Worm (Caenorhabditis elegans) whole organism, L1 larva: ENCODE data around the gene srv-8.
A peak's percentile ranks its signal among the peaks of the same experiment; 100 is the strongest.

Experiments used
- C16A3.4 ChIP-seq: fragments of 150-350 bp; optimal IDR thresholded peaks from 2 replicates; lab custom pipeline; 2014; ENCODE audit warnings: missing biosample characterization, missing genetic modification characterization
- C34B4.2 ChIP-seq: sonication (generic microtip); optimal IDR thresholded peaks from 2 replicates; lab custom pipeline; 2017; ENCODE audit warnings: mild to moderate bottlenecking, missing genetic modification characterization, missing compliant biosample characterization
- aha-1 ChIP-seq: fragments of 150-350 bp; optimal IDR thresholded peaks from 2 replicates; lab custom pipeline; 2014; ENCODE audit warnings: missing biosample characterization, missing genetic modification characterization
- alr-1 ChIP-seq: fragments of 200-800 bp; sonication (Bioruptor generic); optimal IDR thresholded peaks from 2 replicates; lab custom pipeline; 2018; ENCODE audit warnings: borderline replicate concordance, mild to moderate bottlenecking, missing genetic modification characterization, missing compliant biosample characterization
- aly-2 ChIP-seq: fragments of 150-350 bp; optimal IDR thresholded peaks from 2 replicates; lab custom pipeline; 2014; ENCODE audit warnings: missing biosample characterization, missing genetic modification characterization
- ceh-63 ChIP-seq: fragments of 200-800 bp; sonication (Bioruptor generic); optimal IDR thresholded peaks from 2 replicates; lab custom pipeline; 2018; ENCODE audit warnings: mild to moderate bottlenecking, missing genetic modification characterization, missing compliant biosample characterization
- ceh-82 ChIP-seq, 3 experiments: fragments of 150-350 bp in 1 of 3; sonication (generic microtip) in 2 of 3; optimal IDR thresholded peaks; 2 replicates each; lab custom pipeline; 2014 to 2017; ENCODE audit warnings: missing biosample characterization in 3 of 3, missing genetic modification characterization in 3 of 3
- ceh-88 ChIP-seq: fragments of 200-800 bp; sonication (Bioruptor generic); IDR thresholded peaks from 2 replicates; pipeline ENCODE4 v1.3.6; 2022; ENCODE audit warnings: missing genetic modification characterization, missing compliant biosample characterization
- ceh-90 ChIP-seq: sonication (generic microtip); optimal IDR thresholded peaks from 2 replicates; lab custom pipeline; 2016; ENCODE audit warnings: missing genetic modification characterization, missing compliant biosample characterization
- dsc-1 ChIP-seq: sonication (generic microtip); optimal IDR thresholded peaks from 2 replicates; lab custom pipeline; 2016; ENCODE audit warnings: mild to moderate bottlenecking, missing genetic modification characterization, missing compliant biosample characterization
- efl-3 ChIP-seq: fragments of 200-800 bp; sonication (Bioruptor generic); optimal IDR thresholded peaks from 2 replicates; lab custom pipeline; 2018; ENCODE audit warnings: mild to moderate bottlenecking, missing genetic modification characterization, missing compliant biosample characterization
- egl-13 ChIP-seq: sonication (generic microtip); optimal IDR thresholded peaks from 2 replicates; lab custom pipeline; 2016; ENCODE audit warnings: missing genotype, missing genetic modification reagents, missing genetic modification characterization, missing compliant biosample characterization
- egl-27 ChIP-seq, 2 experiments: fragments of 150-350 bp in 1 of 2; sonication (generic microtip); optimal IDR thresholded peaks; 3 replicates each; lab custom pipeline; 2017 to 2018; ENCODE audit warnings: missing biosample characterization in 2 of 2, missing genetic modification characterization in 2 of 2, missing genetic modification reagents in 2 of 2
- elt-2 ChIP-seq: sonication (generic microtip); optimal IDR thresholded peaks from 2 replicates; lab custom pipeline; 2016; ENCODE audit warnings: missing genetic modification characterization, mild to moderate bottlenecking, inconsistent platforms, missing compliant biosample characterization, missing genetic modification reagents
- elt-3 ChIP-seq, 6 experiments: fragments of 150-350 bp in 1 of 6; sonication (generic microtip); optimal IDR thresholded peaks; 2 replicates each; lab custom pipeline; 2017 to 2018; ENCODE audit warnings: missing biosample characterization in 6 of 6, missing genetic modification characterization in 6 of 6, inconsistent platforms in 1 of 6
- ets-5 ChIP-seq: fragments of 200-800 bp; sonication (Bioruptor generic); IDR thresholded peaks from 2 replicates; pipeline ENCODE4 v1.3.6; 2022; ENCODE audit warnings: missing genetic modification characterization, missing compliant biosample characterization
- fkh-10 ChIP-seq: sonication (generic microtip); optimal IDR thresholded peaks from 2 replicates; lab custom pipeline; 2017; ENCODE audit warnings: missing biosample characterization, missing genetic modification reagents, missing genetic modification characterization
- fkh-4 ChIP-seq: sonication (generic microtip); optimal IDR thresholded peaks from 2 replicates; lab custom pipeline; 2016; ENCODE audit warnings: missing compliant biosample characterization, missing genetic modification characterization, borderline replicate concordance
- fos-1 ChIP-seq: fragments of 150-350 bp; optimal IDR thresholded peaks from 2 replicates; lab custom pipeline; 2014; ENCODE audit warnings: missing biosample characterization, missing genetic modification characterization
- grh-1 ChIP-seq: fragments of 200-800 bp; sonication (Bioruptor generic); IDR thresholded peaks from 2 replicates; pipeline ENCODE4 v1.3.6; 2022; ENCODE audit warnings: missing genetic modification reagents, missing genetic modification characterization, missing compliant biosample characterization
- hpl-2 ChIP-seq: fragments of 150-350 bp; optimal IDR thresholded peaks from 2 replicates; lab custom pipeline; 2014; ENCODE audit warnings: missing biosample characterization, missing genetic modification reagents, missing genetic modification characterization
- jun-1 ChIP-seq: fragments of 150-350 bp; optimal IDR thresholded peaks from 2 replicates; lab custom pipeline; 2014; ENCODE audit warnings: missing biosample characterization, missing genetic modification reagents, missing genetic modification characterization
- lin-35 ChIP-seq, 2 experiments: fragments of 150-350 bp; optimal IDR thresholded peaks; 2 replicates each; lab custom pipeline; 2014; ENCODE audit warnings: missing biosample characterization in 2 of 2, missing genetic modification characterization in 2 of 2, missing genetic modification reagents in 2 of 2
- lir-3 ChIP-seq: sonication (generic microtip); optimal IDR thresholded peaks from 2 replicates; lab custom pipeline; 2016; ENCODE audit warnings: mild to moderate bottlenecking, missing genetic modification characterization, moderate library complexity, missing compliant biosample characterization; ENCODE audit not compliant: poor library complexity
- lsy-2 ChIP-seq, 2 experiments: fragments of 150-350 bp; optimal IDR thresholded peaks; 2 replicates each; lab custom pipeline; 2014; ENCODE audit warnings: missing biosample characterization in 2 of 2, missing genetic modification characterization in 2 of 2
- mdl-1 ChIP-seq, 2 experiments: fragments of 150-350 bp; optimal IDR thresholded peaks; 2 replicates each; lab custom pipeline; 2014 to 2017; ENCODE audit warnings: missing biosample characterization in 2 of 2, missing genetic modification characterization in 2 of 2, inconsistent platforms in 1 of 2
- mef-2 ChIP-seq: fragments of 150-350 bp; optimal IDR thresholded peaks from 2 replicates; lab custom pipeline; 2014; ENCODE audit warnings: missing biosample characterization, missing genetic modification characterization
- mep-1 ChIP-seq: fragments of 150-350 bp; optimal IDR thresholded peaks from 2 replicates; lab custom pipeline; 2014; ENCODE audit warnings: missing biosample characterization, missing genetic modification characterization
- nhr-11 ChIP-seq: fragments of 150-350 bp; optimal IDR thresholded peaks from 2 replicates; lab custom pipeline; 2014; ENCODE audit warnings: missing biosample characterization, missing genetic modification characterization
- nhr-12 ChIP-seq: sonication (generic microtip); optimal IDR thresholded peaks from 2 replicates; lab custom pipeline; 2017; ENCODE audit warnings: missing biosample characterization, missing genetic modification characterization
- nhr-20 ChIP-seq: sonication (generic microtip); optimal IDR thresholded peaks from 2 replicates; lab custom pipeline; 2016; ENCODE audit warnings: mild to moderate bottlenecking, missing genetic modification characterization, missing compliant biosample characterization
- nhr-28 ChIP-seq: fragments of 150-350 bp; optimal IDR thresholded peaks from 2 replicates; lab custom pipeline; 2014; ENCODE audit warnings: missing biosample characterization, missing genetic modification characterization
- nhr-47 ChIP-seq: sonication (generic microtip); optimal IDR thresholded peaks from 2 replicates; lab custom pipeline; 2016; ENCODE audit warnings: mild to moderate bottlenecking, missing genetic modification characterization, moderate library complexity, missing compliant biosample characterization
- nhr-84 ChIP-seq: sonication (generic microtip); optimal IDR thresholded peaks from 2 replicates; lab custom pipeline; 2017; ENCODE audit warnings: missing biosample characterization, missing genetic modification characterization
- nhr-85 ChIP-seq: sonication (generic microtip); peaks from one replicate; lab custom pipeline; 2016; ENCODE audit warnings: missing genetic modification characterization, inconsistent platforms, missing compliant biosample characterization
- nhr-90 ChIP-seq: sonication (generic microtip); optimal IDR thresholded peaks from 2 replicates; lab custom pipeline; 2016; ENCODE audit warnings: mild to moderate bottlenecking, missing genetic modification characterization, missing compliant biosample characterization; ENCODE audit not compliant: poor library complexity
- pag-3 ChIP-seq: sonication (generic microtip); optimal IDR thresholded peaks from 2 replicates; lab custom pipeline; 2017; ENCODE audit warnings: missing genetic modification characterization, mild to moderate bottlenecking, missing compliant biosample characterization, antibody characterized with exemption, borderline replicate concordance; ENCODE audit not compliant: insufficient read depth
- pqm-1 ChIP-seq: sonication (generic microtip); optimal IDR thresholded peaks from 3 replicates; lab custom pipeline; 2017; ENCODE audit warnings: missing biosample characterization, missing genetic modification characterization
- rnt-1 ChIP-seq: sonication (generic microtip); optimal IDR thresholded peaks from 2 replicates; lab custom pipeline; 2016; ENCODE audit warnings: mild to moderate bottlenecking, missing genetic modification characterization, moderate library complexity, missing compliant biosample characterization
- skn-1 ChIP-seq: fragments of 150-350 bp; optimal IDR thresholded peaks from 2 replicates; lab custom pipeline; 2014; ENCODE audit warnings: missing biosample characterization, missing genetic modification characterization
- snu-23 ChIP-seq: sonication (generic microtip); optimal IDR thresholded peaks from 2 replicates; lab custom pipeline; 2016; ENCODE audit warnings: missing genetic modification characterization, missing compliant biosample characterization
- sptf-1 ChIP-seq: fragments of 150-350 bp; optimal IDR thresholded peaks from 2 replicates; lab custom pipeline; 2014; ENCODE audit warnings: missing biosample characterization, missing genetic modification characterization
- sup-37 ChIP-seq: fragments of 200-800 bp; sonication (Bioruptor generic); optimal IDR thresholded peaks from 2 replicates; lab custom pipeline; 2018; ENCODE audit warnings: mild to moderate bottlenecking, missing genetic modification characterization, missing compliant biosample characterization
- swsn-7 ChIP-seq: sonication (generic microtip); optimal IDR thresholded peaks from 2 replicates; lab custom pipeline; 2016; ENCODE audit warnings: missing genetic modification characterization, missing compliant biosample characterization
- tbx-2 ChIP-seq: sonication (generic microtip); optimal IDR thresholded peaks from 2 replicates; lab custom pipeline; 2016; ENCODE audit warnings: missing genetic modification characterization, missing compliant biosample characterization
- tlp-1 ChIP-seq: fragments of 150-350 bp; optimal IDR thresholded peaks from 2 replicates; lab custom pipeline; 2014; ENCODE audit warnings: missing biosample characterization, missing genetic modification characterization
- unc-130 ChIP-seq: fragments of 150-350 bp; optimal IDR thresholded peaks from 2 replicates; lab custom pipeline; 2017; ENCODE audit warnings: missing biosample characterization, missing genetic modification characterization, inconsistent platforms
- unc-30 ChIP-seq: sonication (generic microtip); optimal IDR thresholded peaks from 2 replicates; lab custom pipeline; 2017; ENCODE audit warnings: missing biosample characterization, missing genetic modification characterization
- unc-62 ChIP-seq: fragments of 150-350 bp; optimal IDR thresholded peaks from 2 replicates; lab custom pipeline; 2014; ENCODE audit warnings: missing biosample characterization, missing genetic modification reagents, missing genetic modification characterization
- unc-86 ChIP-seq: sonication (generic microtip); optimal IDR thresholded peaks from 2 replicates; lab custom pipeline; 2016; ENCODE audit warnings: missing genetic modification characterization, missing compliant biosample characterization
- vab-15 ChIP-seq: sonication (generic microtip); optimal IDR thresholded peaks from 2 replicates; lab custom pipeline; 2017; ENCODE audit warnings: missing genotype, mild to moderate bottlenecking, missing genetic modification characterization, missing compliant biosample characterization
- xbp-1 ChIP-seq: sonication (generic microtip); optimal IDR thresholded peaks from 2 replicates; lab custom pipeline; 2016; ENCODE audit warnings: missing genetic modification characterization, missing compliant biosample characterization
- zip-4 ChIP-seq: fragments of 200-800 bp; sonication (Bioruptor generic); optimal IDR thresholded peaks from 2 replicates; lab custom pipeline; 2018; ENCODE audit warnings: mild to moderate bottlenecking, missing genetic modification characterization, moderate library complexity, missing compliant biosample characterization
- ztf-4 ChIP-seq: fragments of 150-350 bp; optimal IDR thresholded peaks from 2 replicates; lab custom pipeline; 2014; ENCODE audit warnings: missing biosample characterization, missing genetic modification characterization

srv-8 gene

DNA sequence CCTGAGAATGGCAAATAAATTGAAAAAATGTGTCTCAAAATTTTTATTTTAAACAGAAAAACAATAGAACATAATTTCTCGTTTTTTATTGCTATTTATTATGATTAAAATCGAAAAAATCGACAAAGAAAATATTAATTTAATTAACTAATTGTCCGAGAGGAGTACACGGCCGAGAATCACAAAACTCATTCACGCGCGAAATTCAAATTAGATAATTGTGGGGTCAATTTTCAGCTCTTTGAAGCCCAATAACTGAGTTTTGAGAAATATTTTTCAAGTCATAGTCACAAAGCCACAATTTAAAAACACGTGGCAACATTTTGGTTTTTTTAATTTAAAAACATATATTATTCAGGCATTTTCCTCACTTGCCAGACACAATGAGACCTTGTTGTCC is 11.5 kb downstream of the srv-8 start (continued):
- TF ChIP-seq pqm-1: no peak
- TF ChIP-seq fkh-10 (GFP tag; lab: Kevin White, UChicago): no peak
- no peak for TF ChIP-seq elt-2
- no peak for TF ChIP-seq vab-15 (tag; lab: Kevin White, UChicago)
- peak; percentile 71 for TF ChIP-seq nhr-47 (tag; lab: Kevin White, UChicago)
- TF ChIP-seq egl-13: peak; percentile 36
- no peak for TF ChIP-seq efl-3
- no peak for TF ChIP-seq sptf-1 (tag; lab: Kevin White, UChicago)
- no peak for TF ChIP-seq ceh-88 (GFP tag; lab: Robert Waterston, UW)
- TF ChIP-seq tbx-2 (tag; lab: Kevin White, UChicago): peak; percentile 43
- TF ChIP-seq unc-30 (tag; lab: Kevin White, UChicago): no peak
- peak; percentile 82 for TF ChIP-seq rnt-1
- TF ChIP-seq mef-2 (tag; lab: Kevin White, UChicago): no peak
- TF ChIP-seq nhr-28 (tag; lab: Kevin White, UChicago): no peak
- no peak for TF ChIP-seq aly-2 (tag; lab: Kevin White, UChicago)
- TF ChIP-seq xbp-1 (tag; lab: Kevin White, UChicago): peak; percentile 10
- TF ChIP-seq ceh-63 (GFP tag; lab: Kevin White, UChicago): no peak
- TF ChIP-seq elt-3 (tag; optimal IDR thresholded peaks at IDR 0.05; lab: Kevin White, UChicago): no peak
- TF ChIP-seq ceh-90 (tag; lab: Kevin White, UChicago): peak; percentile 81
- peak; percentile 39 to 53 for TF ChIP-seq lsy-2 (tag; optimal IDR thresholded peaks at IDR 0.05; lab: Kevin White, UChicago)
- peak; percentile 89 for TF ChIP-seq nhr-85 (tag; lab: Kevin White, UChicago)
- TF ChIP-seq snu-23: peak; percentile 44
- TF ChIP-seq unc-62 (GFP tag; lab: Kevin White, UChicago): no peak
- peak; percentile 56 for TF ChIP-seq fkh-4 (tag; lab: Kevin White, UChicago)
- TF ChIP-seq tlp-1 (tag; lab: Kevin White, UChicago): no peak
- TF ChIP-seq swsn-7: peak; percentile 44
- TF ChIP-seq jun-1 (tag; lab: Kevin White, UChicago): no peak
- TF ChIP-seq nhr-90: peak; percentile 71
- TF ChIP-seq nhr-12 (tag; lab: Kevin White, UChicago): no peak
- TF ChIP-seq C34B4.2 (tag; lab: Kevin White, UChicago): no peak
- no peak for TF ChIP-seq ztf-4
- no peak for TF ChIP-seq nhr-11 (tag; lab: Kevin White, UChicago)
- no peak for TF ChIP-seq ceh-82 (tag; optimal IDR thresholded peaks at IDR 0.05; lab: Kevin White, UChicago)
- no peak for TF ChIP-seq hpl-2 (GFP tag; lab: Kevin White, UChicago)
- no peak for TF ChIP-seq zip-4 (GFP tag; lab: Kevin White, UChicago)
- no peak for TF ChIP-seq mdl-1 (tag; optimal IDR thresholded peaks at IDR 0.05; lab: Kevin White, UChicago)
- TF ChIP-seq ets-5 (GFP tag; lab: Robert Waterston, UW): no peak
- peak; percentile 6 for TF ChIP-seq C16A3.4 (tag; lab: Kevin White, UChicago)
- no peak for TF ChIP-seq alr-1 (tag; lab: Kevin White, UChicago)
- TF ChIP-seq grh-1 (GFP tag; lab: Robert Waterston, UW): peak; percentile 53; the same call in 1 of the 2 replicates
- no peak for TF ChIP-seq egl-27 (tag; optimal IDR thresholded peaks at IDR 0.05; lab: Kevin White, UChicago)
- peak; percentile 3 for TF ChIP-seq mep-1
- TF ChIP-seq fos-1 (tag; lab: Kevin White, UChicago): no peak
- TF ChIP-seq aha-1 (tag; lab: Kevin White, UChicago): no peak
- no peak for TF ChIP-seq unc-130 (tag; lab: Kevin White, UChicago)
- TF ChIP-seq unc-86 (tag; lab: Kevin White, UChicago): no peak
- TF ChIP-seq dsc-1: peak; percentile 26
- peak; percentile 82 for TF ChIP-seq lir-3 (tag; lab: Kevin White, UChicago)
- no peak for TF ChIP-seq skn-1 (tag; lab: Kevin White, UChicago)
- TF ChIP-seq nhr-20 (tag; lab: Kevin White, UChicago): peak; percentile 61
- TF ChIP-seq sup-37 (GFP tag; lab: Kevin White, UChicago): no peak
- TF ChIP-seq lin-35 (GFP tag; optimal IDR thresholded peaks at IDR 0.05; lab: Kevin White, UChicago): peak; percentile 82 to 91
- TF ChIP-seq pag-3: no peak
- no peak for TF ChIP-seq nhr-84
